Fruit fly (Drosophila melanogaster) whole organism, embryonic: ENCODE data around the gene CG18268.

Source experiments
- Abd-B ChIP-seq: fragments of 200-800 bp; sonication (Bioruptor generic); optimal IDR thresholded peaks from 2 replicates; lab custom pipeline; 2018; ENCODE audit warnings: missing biosample characterization, mild to moderate bottlenecking, missing genetic modification characterization, moderate library complexity
- CG10267 ChIP-seq: fragments of 200-800 bp; sonication (Bioruptor generic); optimal IDR thresholded peaks from 2 replicates; lab custom pipeline; 2018; ENCODE audit warnings: missing biosample characterization, mild to moderate bottlenecking, missing genetic modification characterization, moderate library complexity
- CG12769 ChIP-seq: fragments of 200-800 bp; sonication (Bioruptor generic); optimal IDR thresholded peaks from 2 replicates; lab custom pipeline; 2019; ENCODE audit warnings: missing biosample characterization, mild to moderate bottlenecking, missing genetic modification characterization, moderate library complexity
- CG12942 ChIP-seq: fragments of 200-800 bp; sonication (Bioruptor generic); optimal IDR thresholded peaks from 3 replicates; lab custom pipeline; 2016; ENCODE audit warnings: missing biosample characterization, missing genetic modification characterization
- CG13287 ChIP-seq: fragments of 200-800 bp; sonication (Bioruptor generic); IDR thresholded peaks from 2 replicates; pipeline ENCODE4 v1.3.6; 2022; ENCODE audit warnings: missing biosample characterization, missing genetic modification characterization; ENCODE audit not compliant: partially characterized antibody
- CG15696 ChIP-seq: fragments of 200-800 bp; sonication (Bioruptor generic); optimal IDR thresholded peaks from 2 replicates; lab custom pipeline; 2019; ENCODE audit warnings: missing biosample characterization, mild to moderate bottlenecking, missing genetic modification characterization, moderate library complexity
- CG34376 ChIP-seq: fragments of 200-800 bp; sonication (Bioruptor generic); optimal IDR thresholded peaks from 2 replicates; lab custom pipeline; 2018; ENCODE audit warnings: missing biosample characterization, mild to moderate bottlenecking, missing genetic modification characterization
- CG5180 ChIP-seq: fragments of 200-800 bp; sonication (Bioruptor generic); optimal IDR thresholded peaks from 3 replicates; lab custom pipeline; 2017; ENCODE audit warnings: missing biosample characterization, missing genetic modification characterization, mild to moderate bottlenecking, moderate library complexity, missing genetic modification reagents
- CG6272 ChIP-seq: fragments of 200-800 bp; sonication (Bioruptor generic); IDR thresholded peaks from 2 replicates; pipeline ENCODE4 v1.3.6; 2022; ENCODE audit warnings: missing biosample characterization, missing genetic modification characterization
- CG7928 ChIP-seq: fragments of 200-800 bp; sonication (Bioruptor generic); optimal IDR thresholded peaks from 2 replicates; lab custom pipeline; 2017; ENCODE audit warnings: missing biosample characterization, mild to moderate bottlenecking, missing genetic modification characterization
- CG8765 ChIP-seq: fragments of 200-800 bp; sonication (Bioruptor generic); IDR thresholded peaks from 2 replicates; pipeline ENCODE4 v1.3.6; 2022; ENCODE audit warnings: missing biosample characterization, missing genetic modification characterization
- CHES-1-like ChIP-seq: fragments of 200-800 bp; sonication (Bioruptor generic); optimal IDR thresholded peaks from 2 replicates; lab custom pipeline; 2016; ENCODE audit warnings: missing biosample characterization, missing genetic modification characterization
- D19A ChIP-seq: fragments of 200-800 bp; optimal IDR thresholded peaks from 3 replicates; lab custom pipeline; 2019; ENCODE audit warnings: missing biosample characterization, mild to moderate bottlenecking, missing genetic modification characterization, moderate library complexity
- Dip3 ChIP-seq: fragments of 200-800 bp; sonication (Bioruptor generic); optimal IDR thresholded peaks from 3 replicates; lab custom pipeline; 2016; ENCODE audit warnings: missing biosample characterization, missing genetic modification characterization
- HLH3B ChIP-seq: fragments of 200-800 bp; sonication (Bioruptor generic); IDR thresholded peaks from 2 replicates; pipeline ENCODE4 v1.3.6; 2022; ENCODE audit warnings: missing biosample characterization, missing genetic modification characterization
- HLHmδ ChIP-seq: fragments of 200-800 bp; sonication (Bioruptor generic); optimal IDR thresholded peaks from 2 replicates; lab custom pipeline; 2018; ENCODE audit warnings: missing biosample characterization, mild to moderate bottlenecking, missing genetic modification characterization, moderate library complexity
- Hey ChIP-seq: fragments of 200-800 bp; sonication (Bioruptor generic); optimal IDR thresholded peaks from 3 replicates; lab custom pipeline; 2018; ENCODE audit warnings: missing biosample characterization, mild to moderate bottlenecking, missing genetic modification characterization
- Jarid2 ChIP-seq: fragments of 200-800 bp; sonication (Bioruptor generic); optimal IDR thresholded peaks from 3 replicates; lab custom pipeline; 2017; ENCODE audit warnings: mild to moderate bottlenecking, missing biosample characterization, missing genetic modification reagents, missing genetic modification characterization
- Meics ChIP-seq: fragments of 200-800 bp; sonication (Bioruptor generic); optimal IDR thresholded peaks from 2 replicates; lab custom pipeline; 2017; ENCODE audit warnings: missing biosample characterization, mild to moderate bottlenecking, missing genetic modification characterization
- Oli ChIP-seq: fragments of 200-800 bp; sonication (Bioruptor generic); optimal IDR thresholded peaks from 2 replicates; lab custom pipeline; 2018; ENCODE audit warnings: missing biosample characterization, mild to moderate bottlenecking, missing genetic modification characterization, moderate library complexity
- Pdp1 ChIP-seq, 2 experiments: fragments of 200-800 bp; sonication (Bioruptor generic); optimal IDR thresholded peaks; 3 replicates each; lab custom pipeline; 2016; ENCODE audit warnings: missing biosample characterization in 2 of 2, missing genetic modification characterization in 2 of 2, mild to moderate bottlenecking in 1 of 2, moderate library complexity in 1 of 2
- croc ChIP-seq: fragments of 200-800 bp; sonication (Bioruptor generic); conservative IDR thresholded peaks from 3 replicates; pipeline ENCODE4 v1.3.6; 2022; ENCODE audit warnings: missing biosample characterization, missing genetic modification characterization
- crol ChIP-seq: fragments of 200-800 bp; sonication (Bioruptor generic); IDR thresholded peaks from 2 replicates; pipeline ENCODE4 v1.3.6; 2022; ENCODE audit warnings: missing biosample characterization, missing genetic modification characterization
- crp ChIP-seq, 2 experiments: fragments of 200-800 bp; sonication (Bioruptor generic); optimal IDR thresholded peaks; 2 replicates in 1 of 2; 3 replicates in 1 of 2; lab custom pipeline; 2017; ENCODE audit warnings: missing biosample characterization in 2 of 2, missing genetic modification characterization in 2 of 2, mild to moderate bottlenecking in 1 of 2, moderate library complexity in 1 of 2
- cwo ChIP-seq: fragments of 200-800 bp; sonication (Bioruptor generic); optimal IDR thresholded peaks from 3 replicates; lab custom pipeline; 2017; ENCODE audit warnings: missing biosample characterization, missing genetic modification characterization, mild to moderate bottlenecking, moderate library complexity, missing genetic modification reagents
- danr ChIP-seq: fragments of 200-800 bp; sonication (Bioruptor generic); IDR thresholded peaks from 2 replicates; pipeline ENCODE4 v1.3.6; 2022; ENCODE audit warnings: missing biosample characterization, missing genetic modification characterization
- eve ChIP-seq, 2 experiments: fragments of >200 bp; optimal IDR thresholded peaks; 2 replicates each; lab custom pipeline; 2017; ENCODE audit warnings: missing biosample characterization in 2 of 2, missing genetic modification characterization in 2 of 2
- exex ChIP-seq: fragments of 200-800 bp; sonication (Bioruptor generic); optimal IDR thresholded peaks from 4 replicates; lab custom pipeline; 2018; ENCODE audit warnings: missing biosample characterization, mild to moderate bottlenecking, missing genetic modification characterization, moderate library complexity
- fd102C ChIP-seq: fragments of 200-800 bp; sonication (Bioruptor generic); optimal IDR thresholded peaks from 2 replicates; lab custom pipeline; 2018; ENCODE audit warnings: missing biosample characterization, mild to moderate bottlenecking, missing genetic modification characterization, moderate library complexity
- grn ChIP-seq: fragments of 200-800 bp; sonication (Bioruptor generic); optimal IDR thresholded peaks from 3 replicates; lab custom pipeline; 2017; ENCODE audit warnings: missing biosample characterization, missing genetic modification characterization
- gro ChIP-seq: fragments of 200-800 bp; sonication (Bioruptor generic); optimal IDR thresholded peaks from 2 replicates; lab custom pipeline; 2016; ENCODE audit warnings: missing biosample characterization, missing genetic modification characterization
- her ChIP-seq: fragments of 200-800 bp; sonication (Bioruptor generic); optimal IDR thresholded peaks from 2 replicates; lab custom pipeline; 2016; ENCODE audit warnings: missing biosample characterization, missing genetic modification characterization
- lab ChIP-seq: fragments of 200-800 bp; sonication (Bioruptor generic); optimal IDR thresholded peaks from 3 replicates; lab custom pipeline; 2017; ENCODE audit warnings: missing biosample characterization, missing genetic modification characterization, mild to moderate bottlenecking, moderate library complexity, missing genetic modification reagents
- mirr ChIP-seq: fragments of 200-800 bp; sonication (Bioruptor generic); optimal IDR thresholded peaks from 3 replicates; lab custom pipeline; 2018; ENCODE audit warnings: missing biosample characterization, mild to moderate bottlenecking, missing genetic modification characterization
- org-1 ChIP-seq: fragments of 200-800 bp; sonication (Bioruptor generic); optimal IDR thresholded peaks from 2 replicates; lab custom pipeline; 2017; ENCODE audit warnings: missing biosample characterization, missing genetic modification characterization
- pb ChIP-seq: fragments of 200-800 bp; sonication (Bioruptor generic); optimal IDR thresholded peaks from 3 replicates; lab custom pipeline; 2016; ENCODE audit warnings: missing biosample characterization, missing genetic modification characterization
- pho ChIP-seq: fragments of 200-800 bp; sonication (Bioruptor generic); optimal IDR thresholded peaks from 2 replicates; lab custom pipeline; 2016; ENCODE audit warnings: missing biosample characterization, missing genetic modification characterization
- sd ChIP-seq: fragments of 200-800 bp; sonication (Bioruptor generic); optimal IDR thresholded peaks from 3 replicates; lab custom pipeline; 2018; ENCODE audit warnings: missing biosample characterization, mild to moderate bottlenecking, missing genetic modification characterization, moderate library complexity
- ssp ChIP-seq: fragments of 200-800 bp; sonication (Bioruptor generic); IDR thresholded peaks from 2 replicates; pipeline ENCODE4 v1.3.6; 2022; ENCODE audit warnings: missing biosample characterization, missing genetic modification characterization
- sug ChIP-seq: fragments of 200-800 bp; optimal IDR thresholded peaks from 2 replicates; lab custom pipeline; 2019; ENCODE audit warnings: missing biosample characterization, mild to moderate bottlenecking, missing genetic modification characterization, moderate library complexity
- toy ChIP-seq: fragments of 200-800 bp; sonication (Bioruptor generic); IDR thresholded peaks from 2 replicates; pipeline ENCODE4 v1.3.6; 2022; ENCODE audit warnings: missing biosample characterization, missing genetic modification characterization
- z ChIP-seq: fragments of 200-800 bp; sonication (Bioruptor generic); IDR thresholded peaks from 3 replicates; pipeline ENCODE4 v1.3.6; 2022; ENCODE audit warnings: missing biosample characterization, missing genetic modification characterization

CG18268 gene

DNA sequence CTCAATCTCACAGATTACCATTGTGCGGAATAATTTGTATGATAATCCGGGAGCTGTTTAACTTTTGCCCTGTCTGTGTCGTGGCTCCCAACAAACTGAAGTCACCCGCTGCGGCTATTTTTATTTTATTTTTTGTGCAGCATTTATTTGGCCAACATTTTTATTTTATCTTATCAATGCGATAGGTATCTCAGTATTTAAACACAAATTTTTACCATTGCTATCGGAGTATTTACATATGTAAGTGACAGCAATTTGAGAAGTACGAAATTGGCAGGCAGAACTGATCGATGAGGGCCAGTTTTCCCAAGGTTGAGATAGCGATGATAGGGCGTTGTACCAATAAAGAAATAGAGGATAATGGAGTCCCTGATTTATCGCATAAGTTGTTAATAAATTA is 14.1 kb downstream of the CG18268 start, which contains the start of gene CG18746:
Gene CG18746, minus strand, starts transcription at position 101 of the 400 bp plus-strand sequence.
- TF ChIP-seq CG6272 (GFP tag; lab: Robert Waterston, UW) (no peak), eve (GFP tag; optimal IDR thresholded peaks at IDR 0.05; lab: Kevin White, UChicago) (peak in 1 of 2 experiments; percentile 8), danr (GFP tag; lab: Robert Waterston, UW) (no peak), mirr (GFP tag; lab: Kevin White, UChicago) (peak; percentile 7), CG10267 (no peak), pho (GFP tag; lab: Kevin White, UChicago) (no peak), CHES-1-like (GFP tag; lab: Kevin White, UChicago) (no peak), her (GFP tag; lab: Kevin White, UChicago) (no peak), pb (GFP tag; lab: Kevin White, UChicago) (no peak), D19A (tag; lab: Kevin White, UChicago) (no peak), Abd-B (no peak), Dip3 (GFP tag; lab: Kevin White, UChicago) (no peak), croc (GFP tag; lab: Robert Waterston, UW) (no peak), org-1 (GFP tag; lab: Kevin White, UChicago) (no peak), CG7928 (GFP tag; lab: Kevin White, UChicago) (no peak), lab (peak; percentile 9), fd102C (GFP tag; lab: Kevin White, UChicago) (no peak), Oli (no peak), CG13287 (GFP tag; lab: Robert Waterston, UW) (no peak), sd (tag; lab: Kevin White, UChicago) (peak; percentile 36)
- TF ChIP-seq, all 482 proteins: peak for 4

DNA sequence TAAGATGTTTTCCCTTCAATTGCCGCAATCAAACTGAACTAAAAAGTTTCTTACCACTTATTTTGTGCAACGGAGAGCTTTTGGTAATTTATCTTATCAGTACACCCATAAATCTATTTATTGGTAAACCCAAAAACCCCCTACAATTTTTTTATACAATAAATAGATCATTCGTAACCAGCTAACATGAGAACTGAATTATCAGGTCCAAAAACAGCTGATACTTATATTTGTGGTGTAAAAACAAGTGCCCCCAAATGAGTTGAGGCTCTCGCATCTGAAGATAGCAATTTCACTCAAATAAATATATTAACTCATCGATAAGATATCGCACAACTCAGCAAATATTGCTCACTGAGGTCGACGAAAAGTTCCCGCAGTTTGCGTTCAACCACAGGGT is 16.3 kb downstream of the CG18268 start, which contains the start of gene CG18748:
Gene CG18748, minus strand, starts transcription at position 25 of the 400 bp plus-strand sequence.
- peak; percentile 59 for TF ChIP-seq CG34376 (GFP tag; lab: Kevin White, UChicago)
- TF ChIP-seq Hey (tag; lab: Kevin White, UChicago), result peak; percentile 5
- TF ChIP-seq z (GFP tag; lab: Robert Waterston, UW), result peak; percentile 72; the same call in 1 of the 3 replicates
- no peak for TF ChIP-seq crol
- TF ChIP-seq crp (GFP tag; optimal IDR thresholded peaks at IDR 0.05; lab: Kevin White, UChicago), result peak in 1 of 2 experiments; percentile 12
- TF ChIP-seq mirr (GFP tag; lab: Kevin White, UChicago), result peak; percentile 59
- no peak for TF ChIP-seq cwo (GFP tag; lab: Kevin White, UChicago)
- TF ChIP-seq Pdp1 (GFP tag; optimal IDR thresholded peaks at IDR 0.05; lab: Kevin White, UChicago), result peak in 1 of 2 experiments; percentile 22
- peak; percentile 92 for TF ChIP-seq sug (tag; lab: Kevin White, UChicago)
- TF ChIP-seq grn, result peak; percentile 24
- peak; percentile 87 for TF ChIP-seq exex (tag; lab: Kevin White, UChicago)
- peak; percentile 16 for TF ChIP-seq sd (tag; lab: Kevin White, UChicago)
- peak; percentile 19 for TF ChIP-seq CG5180 (GFP tag; lab: Kevin White, UChicago)
- TF ChIP-seq Meics, result no peak

DNA sequence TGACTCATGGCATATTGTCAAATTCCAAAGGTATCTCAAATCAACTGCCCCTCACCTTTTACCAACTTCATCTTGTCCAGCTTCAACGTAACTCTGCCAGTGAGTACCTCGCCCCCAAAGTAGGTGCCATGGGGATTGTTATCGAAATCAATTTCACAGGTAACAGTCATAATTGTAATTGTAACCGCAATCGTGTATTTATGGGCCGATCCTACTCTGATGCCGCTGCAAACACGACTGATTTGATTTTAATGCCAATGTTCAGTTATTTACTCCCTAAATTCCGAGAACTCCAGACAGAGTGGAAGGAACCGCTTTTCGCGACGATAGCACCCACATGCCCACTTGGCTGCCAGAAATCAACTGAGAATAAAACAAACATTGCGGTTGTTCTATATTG is 18.4 kb downstream of the CG18268 start, which contains the start of gene CG18745:
Gene CG18745, minus strand, starts transcription at position 336 of the 400 bp plus-strand sequence.
- TF ChIP-seq sd (tag; lab: Kevin White, UChicago), result peak; percentile 80
- no peak for TF ChIP-seq CG12942 (GFP tag; lab: Kevin White, UChicago)
- no peak for TF ChIP-seq HLH3B (GFP tag; lab: Robert Waterston, UW)
- TF ChIP-seq CG8765 (GFP tag; lab: Robert Waterston, UW), result no peak
- TF ChIP-seq sug (tag; lab: Kevin White, UChicago), result peak; percentile 50
- peak; percentile 60 for TF ChIP-seq mirr (GFP tag; lab: Kevin White, UChicago)
- no peak for TF ChIP-seq ssp (GFP tag; lab: Robert Waterston, UW)
- peak; percentile 10 for TF ChIP-seq Jarid2 (GFP tag; lab: Kevin White, UChicago)
- TF ChIP-seq CG34376 (GFP tag; lab: Kevin White, UChicago), result peak; percentile 20
- no peak for TF ChIP-seq HLHmδ (GFP tag; lab: Kevin White, UChicago)
- peak; percentile 30 for TF ChIP-seq CG12769
- no peak for TF ChIP-seq toy (GFP tag; lab: Robert Waterston, UW)
- TF ChIP-seq cwo (GFP tag; lab: Kevin White, UChicago), result peak; percentile 5
- TF ChIP-seq lab, result peak; percentile 33
- TF ChIP-seq gro, result peak; percentile 1
- TF ChIP-seq croc (GFP tag; lab: Robert Waterston, UW), result no peak
- peak; percentile 86 for TF ChIP-seq exex (tag; lab: Kevin White, UChicago)
- TF ChIP-seq CG15696, result no peak
